Fruit fly (Drosophila melanogaster): ENCODE results near the gene CG5498.

The CG5498 gene

DNA sequence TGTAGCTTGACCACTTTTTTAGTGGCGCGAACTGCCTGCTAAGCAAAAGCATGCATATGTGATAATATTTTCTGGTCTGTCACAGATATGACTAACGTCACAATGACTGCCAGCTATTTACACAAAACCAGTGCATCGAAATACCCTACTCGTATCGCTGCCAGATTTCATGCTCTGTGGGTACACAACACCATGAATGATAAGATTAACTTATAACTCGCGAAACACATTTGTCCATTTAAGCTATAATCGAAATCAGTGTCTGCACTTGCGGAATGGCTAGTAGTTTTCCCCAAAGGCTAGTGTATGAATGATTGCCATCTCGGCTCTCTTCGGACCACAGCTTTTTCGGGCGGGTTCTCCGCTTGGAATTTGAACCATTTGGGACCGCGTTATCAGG is 1.5 kb upstream of the CG5498 start:
- TF ChIP-seq CG17801 (GFP tag; optimal IDR thresholded peaks at IDR 0.05; ENCODE audit: partially characterized antibody), result no peak

DNA sequence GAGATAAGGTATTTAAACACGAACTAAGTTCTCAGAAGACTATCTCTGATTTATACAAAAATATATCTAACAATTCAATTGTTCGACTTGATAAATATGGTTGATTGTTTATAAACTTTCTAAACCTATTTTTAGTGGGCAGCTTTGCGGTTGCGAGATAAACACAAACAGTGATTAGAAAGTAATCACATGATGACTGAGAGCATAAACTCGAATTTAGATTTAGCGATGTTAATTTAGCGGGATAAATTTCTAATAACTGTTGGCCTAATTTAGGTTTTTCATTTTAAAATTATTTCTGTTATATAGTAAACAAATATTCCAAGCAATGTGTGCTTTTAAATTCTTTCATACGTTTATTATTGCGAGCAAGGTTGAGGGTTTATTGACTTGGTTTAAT is 1.1 kb upstream of the CG5498 start:
- TF ChIP-seq CG17801 (GFP tag; optimal IDR thresholded peaks at IDR 0.05; ENCODE audit: partially characterized antibody), result no peak

DNA sequence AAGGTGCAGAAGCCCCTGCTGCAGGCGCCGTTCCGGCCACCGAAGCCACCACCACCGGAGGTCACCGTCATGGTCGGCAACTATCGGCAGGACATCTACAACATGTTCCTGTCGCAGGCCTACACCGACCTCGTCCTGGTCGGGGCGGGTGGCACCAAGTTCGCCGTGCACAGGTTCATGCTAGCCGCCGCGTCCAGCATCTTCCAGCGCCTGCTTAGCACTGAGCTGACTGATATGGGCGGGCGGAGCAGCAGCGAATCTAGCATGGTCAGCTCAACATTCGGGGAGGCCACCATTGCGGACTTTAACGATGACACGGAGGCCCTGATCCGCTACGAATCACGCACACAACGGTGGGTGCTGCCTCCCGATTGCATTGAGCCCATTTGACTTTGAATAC is 4.4 kb downstream of the CG5498 start:
- no peak for TF ChIP-seq CG17801 (GFP tag; optimal IDR thresholded peaks at IDR 0.05; ENCODE audit: partially characterized antibody)

DNA sequence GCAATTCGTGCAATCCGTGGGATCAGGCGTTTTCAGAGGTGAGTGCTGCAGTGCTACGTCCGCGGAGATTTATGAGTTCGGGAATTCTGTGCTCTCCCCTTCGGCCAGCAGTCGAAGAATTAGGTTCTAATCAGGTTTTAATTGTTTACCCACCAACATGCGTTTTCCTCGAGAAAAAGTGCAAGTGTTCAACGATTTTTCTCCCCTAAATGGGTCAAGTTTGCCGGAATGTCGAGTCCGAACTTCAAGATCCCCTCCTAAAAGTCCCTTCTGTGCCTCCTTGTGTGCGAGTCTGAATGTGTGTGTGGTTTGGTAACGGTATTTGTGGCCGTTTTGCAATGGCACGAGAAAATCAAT is 7.4 kb downstream of the CG5498 start:
- no peak for TF ChIP-seq CG17801 (GFP tag; optimal IDR thresholded peaks at IDR 0.05; ENCODE audit: partially characterized antibody)

DNA sequence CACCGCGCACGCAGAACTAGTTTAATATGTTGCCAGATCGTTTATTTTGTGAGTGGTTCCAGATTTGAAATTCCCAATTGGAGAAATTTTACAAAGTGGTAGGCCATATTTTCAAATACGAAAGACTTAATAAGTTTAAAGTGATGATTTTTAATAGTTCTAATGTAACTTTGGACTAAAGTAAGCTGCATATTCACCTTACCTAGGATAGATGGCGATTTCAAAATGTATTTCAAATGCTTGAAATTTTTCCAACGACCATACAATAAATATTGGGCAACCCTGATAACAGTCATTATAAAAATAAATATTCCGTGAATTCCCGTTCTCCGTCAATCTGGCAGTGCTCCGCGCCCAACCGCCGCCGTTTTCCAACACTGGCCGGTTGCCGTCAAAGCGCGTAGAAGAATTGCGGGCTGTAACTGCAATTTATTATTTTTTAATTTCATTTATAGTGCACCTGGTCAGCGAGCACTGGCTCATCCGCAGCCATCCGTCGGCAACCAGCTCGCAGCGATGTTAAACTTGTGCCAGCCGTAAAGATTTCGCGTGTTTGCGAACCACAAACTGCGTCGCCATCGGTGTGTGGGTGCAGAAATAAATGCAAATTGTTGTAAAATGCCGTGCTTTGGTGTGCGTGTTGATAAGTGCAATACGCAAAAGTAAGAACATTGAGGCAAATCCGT is 7.9 kb downstream of the CG5498 start, which contains the start of the genes Ide and RhoBTB:
Gene Ide, minus strand, starts transcription at position 19 of the 686 bp plus-strand sequence.
Gene RhoBTB, plus strand, starts transcription at position 365 of the 686 bp plus-strand sequence.
- peak; percentile 45 for TF ChIP-seq CG17801 (GFP tag; optimal IDR thresholded peaks at IDR 0.05; ENCODE audit: partially characterized antibody)

DNA sequence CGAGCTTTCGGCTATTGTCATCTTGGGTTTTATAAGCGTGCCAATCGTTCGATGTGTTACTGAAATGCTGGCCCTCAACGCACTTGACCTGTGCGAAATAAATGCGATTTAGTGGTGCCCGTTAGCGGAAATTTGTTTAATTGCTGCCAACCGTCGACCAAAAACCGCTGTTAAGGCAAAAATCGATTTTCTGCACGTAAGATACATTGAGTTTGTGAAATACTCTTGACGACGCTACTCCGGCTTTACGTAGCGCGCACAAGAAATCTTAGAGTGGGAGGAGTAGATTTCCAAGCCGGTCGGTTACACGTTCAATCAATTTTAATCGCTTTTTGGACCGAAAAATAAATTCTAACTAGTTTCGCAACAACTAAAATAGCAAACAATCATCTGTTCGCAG is 8.4 kb downstream of the CG5498 start:
- TF ChIP-seq CG17801 (GFP tag; optimal IDR thresholded peaks at IDR 0.05; ENCODE audit: partially characterized antibody), result no peak

DNA sequence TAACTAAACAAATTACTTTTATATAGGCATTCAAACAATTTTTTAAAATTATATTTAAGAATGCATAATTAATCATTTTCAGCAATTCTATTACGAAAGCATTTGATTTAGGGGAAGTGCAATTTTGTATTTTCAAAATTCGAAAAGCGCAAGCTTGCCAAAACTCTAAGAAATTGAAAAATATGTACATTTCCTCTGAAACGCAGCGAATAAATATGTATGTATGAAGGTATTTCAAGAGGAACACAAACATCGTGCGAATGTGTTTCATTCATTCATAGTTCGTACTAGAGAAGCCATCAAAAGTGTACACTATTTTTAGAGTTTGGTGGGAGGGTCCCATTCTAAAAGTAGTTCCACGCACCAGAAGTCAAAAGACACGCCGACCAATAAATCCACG is 13.9 kb downstream of the CG5498 start, which contains the start of gene CG13247:
Gene CG13247, plus strand, starts transcription at position 301 of the 400 bp plus-strand sequence.
- no peak for TF ChIP-seq CG17801 (GFP tag; optimal IDR thresholded peaks at IDR 0.05; ENCODE audit: partially characterized antibody)

DNA sequence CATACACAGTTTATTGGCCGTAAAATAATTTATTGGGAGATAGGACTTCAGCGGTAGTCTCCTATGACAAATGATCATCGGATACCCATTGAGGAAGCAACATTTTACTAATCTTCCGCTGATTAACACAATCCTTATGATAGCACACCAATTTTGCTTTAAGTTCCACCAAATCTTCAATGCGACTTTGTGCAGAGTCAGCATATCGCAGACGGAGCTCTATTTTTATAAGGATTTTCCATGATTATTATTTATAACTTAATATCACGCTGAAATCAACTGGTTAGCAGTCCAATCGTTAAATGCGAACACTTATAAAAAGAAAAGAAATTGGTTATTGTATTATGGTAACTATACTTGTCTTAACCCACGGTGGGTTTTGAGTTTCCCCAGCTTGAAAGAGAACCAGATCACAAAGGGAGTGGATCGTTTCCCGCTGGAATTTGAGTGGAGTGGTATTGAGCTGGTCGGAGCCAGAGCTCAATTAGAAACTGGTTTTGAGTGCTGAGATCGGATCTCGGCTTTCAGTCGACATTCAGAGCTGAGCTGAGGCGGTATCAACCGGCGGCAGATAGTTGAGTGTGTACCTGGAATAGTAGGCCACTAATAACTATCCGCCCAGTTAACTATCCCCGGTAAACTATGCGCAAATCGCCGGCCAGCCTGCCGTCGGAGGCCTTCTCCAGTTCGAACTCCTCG is 17.1 kb downstream of the CG5498 start, which contains the start of the genes Toll-9 and in:
Gene Toll-9, minus strand, starts transcription at position 51 of the 699 bp plus-strand sequence.
Gene in, plus strand, starts transcription at position 525 of the 699 bp plus-strand sequence.
- no peak for TF ChIP-seq CG17801 (GFP tag; optimal IDR thresholded peaks at IDR 0.05; ENCODE audit: partially characterized antibody)

DNA sequence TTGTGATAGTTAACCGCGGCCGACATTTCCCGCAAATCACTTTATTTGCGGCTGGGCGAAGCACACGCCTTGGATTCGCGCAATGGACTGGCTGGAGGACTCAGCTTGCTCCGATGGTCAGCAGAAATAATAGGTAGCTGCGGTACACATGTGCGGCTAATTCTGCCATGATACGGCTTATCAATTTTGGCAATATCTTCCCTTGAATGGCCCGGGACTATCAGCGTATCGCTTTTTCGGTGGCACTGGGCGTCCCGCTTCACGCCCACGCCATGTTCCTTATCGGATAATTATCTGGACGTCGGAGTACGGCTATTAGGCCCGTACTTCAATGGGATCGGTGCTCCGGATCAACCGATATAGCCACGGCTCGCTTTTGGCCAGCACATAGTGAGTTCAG is 17.8 kb downstream of the CG5498 start:
- no peak for TF ChIP-seq CG17801 (GFP tag; optimal IDR thresholded peaks at IDR 0.05; ENCODE audit: partially characterized antibody)

DNA sequence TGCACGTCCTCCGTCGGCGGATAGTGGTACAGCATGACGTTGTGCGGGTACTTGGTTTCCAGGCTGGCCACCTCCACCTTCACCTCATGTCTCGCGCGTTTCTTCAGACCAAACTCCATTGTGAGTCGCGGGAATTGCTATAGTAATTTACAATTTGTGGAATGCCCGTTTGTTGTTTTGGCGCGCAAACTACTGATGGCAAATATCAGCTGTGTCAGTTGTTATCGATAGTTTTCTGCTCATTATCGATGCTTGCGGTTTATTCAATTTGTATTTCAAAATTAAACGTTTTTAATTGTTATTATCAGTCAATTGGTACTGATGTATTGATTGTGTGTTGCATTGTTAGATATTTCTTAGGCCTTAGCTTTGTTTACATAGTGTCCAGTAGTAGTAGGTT is 22.5 kb downstream of the CG5498 start, which contains the start of gene Prim2:
Gene Prim2, minus strand, starts transcription at position 197 of the 400 bp plus-strand sequence.
- no peak for TF ChIP-seq CG17801 (GFP tag; optimal IDR thresholded peaks at IDR 0.05; ENCODE audit: partially characterized antibody)

DNA sequence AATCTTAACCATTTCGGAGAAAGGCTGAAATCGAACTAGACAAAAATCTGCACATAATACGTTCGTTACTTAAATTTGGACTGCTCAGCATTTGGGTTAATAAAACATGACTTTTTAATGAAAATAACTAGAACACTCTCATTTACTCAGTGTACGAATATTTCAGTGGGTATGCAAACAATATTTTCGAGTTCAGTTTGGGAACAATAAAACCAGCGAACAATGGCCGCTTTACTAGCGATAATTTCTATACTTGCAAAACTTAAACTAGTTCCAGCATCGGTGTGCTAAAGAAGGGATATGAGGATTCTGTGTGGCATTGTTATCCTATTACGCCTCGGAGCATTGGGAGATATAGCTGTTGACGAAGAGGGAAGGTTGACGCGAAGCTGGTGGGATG is 25.7 kb downstream of the CG5498 start, which contains the start of gene CG5665:
Gene CG5665, plus strand, starts transcription at position 301 of the 400 bp plus-strand sequence.
- no peak for TF ChIP-seq CG17801 (GFP tag; optimal IDR thresholded peaks at IDR 0.05; ENCODE audit: partially characterized antibody)

DNA sequence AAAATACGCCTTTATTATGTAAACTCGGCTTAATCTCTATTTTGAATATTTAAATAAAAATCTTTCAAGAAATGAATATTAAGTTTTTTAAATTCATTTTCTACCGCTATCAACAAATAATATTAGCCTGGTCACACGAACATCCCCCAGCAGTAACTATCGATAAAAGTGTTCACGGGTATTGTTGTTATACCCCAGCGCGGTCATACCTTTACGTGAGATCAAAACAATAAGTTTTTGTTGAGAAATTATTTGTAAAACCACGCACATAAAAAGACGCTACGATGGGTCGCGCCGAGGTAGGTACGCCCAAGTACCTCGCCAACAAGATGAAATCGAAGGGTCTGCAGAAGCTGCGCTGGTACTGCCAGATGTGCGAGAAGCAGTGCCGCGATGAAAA is 27.3 kb downstream of the CG5498 start, which contains the start of gene kin17:
Gene kin17, plus strand, starts transcription at position 195 of the 400 bp plus-strand sequence.
- no peak for TF ChIP-seq CG17801 (GFP tag; optimal IDR thresholded peaks at IDR 0.05; ENCODE audit: partially characterized antibody)

DNA sequence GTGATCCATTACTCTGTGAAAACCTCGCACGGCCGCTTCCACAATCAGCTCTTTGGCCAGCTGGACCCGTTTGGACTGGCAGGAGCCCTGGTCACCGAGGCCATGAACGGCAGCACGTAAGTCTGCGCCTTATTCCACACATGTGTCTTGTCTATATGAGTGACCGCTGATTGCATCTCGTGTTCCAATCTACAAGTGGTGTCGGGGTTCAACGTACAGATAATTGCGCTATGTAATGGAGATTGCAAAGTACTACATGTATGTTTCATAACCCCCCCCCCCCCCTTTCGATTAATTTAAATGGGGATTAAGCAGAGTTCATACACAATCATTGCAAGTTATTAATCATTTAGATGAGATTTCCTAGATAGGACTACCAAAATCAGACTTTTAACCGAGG is 29.0 kb downstream of the CG5498 start:
- no peak for TF ChIP-seq CG17801 (GFP tag; optimal IDR thresholded peaks at IDR 0.05; ENCODE audit: partially characterized antibody)

DNA sequence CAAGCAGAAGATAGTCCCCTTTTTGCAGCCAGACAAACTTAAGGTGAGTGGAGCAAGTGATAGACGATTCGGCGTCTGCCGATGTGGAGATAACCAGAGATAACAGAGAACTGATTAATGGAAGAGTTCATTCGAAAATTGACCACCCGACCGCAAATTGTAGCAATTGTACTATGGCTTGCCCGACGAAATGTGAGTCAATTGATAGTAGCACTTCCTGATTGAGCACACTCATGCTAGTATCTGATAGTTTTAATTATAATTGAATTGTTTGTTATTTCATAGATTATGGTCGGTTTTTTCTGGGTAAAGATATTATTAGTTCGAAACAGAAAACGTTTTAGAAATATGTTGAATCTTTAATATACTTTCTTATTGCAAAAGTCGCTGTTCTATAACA is 29.5 kb downstream of the CG5498 start:
- TF ChIP-seq CG17801 (GFP tag; optimal IDR thresholded peaks at IDR 0.05; ENCODE audit: partially characterized antibody), result no peak

DNA sequence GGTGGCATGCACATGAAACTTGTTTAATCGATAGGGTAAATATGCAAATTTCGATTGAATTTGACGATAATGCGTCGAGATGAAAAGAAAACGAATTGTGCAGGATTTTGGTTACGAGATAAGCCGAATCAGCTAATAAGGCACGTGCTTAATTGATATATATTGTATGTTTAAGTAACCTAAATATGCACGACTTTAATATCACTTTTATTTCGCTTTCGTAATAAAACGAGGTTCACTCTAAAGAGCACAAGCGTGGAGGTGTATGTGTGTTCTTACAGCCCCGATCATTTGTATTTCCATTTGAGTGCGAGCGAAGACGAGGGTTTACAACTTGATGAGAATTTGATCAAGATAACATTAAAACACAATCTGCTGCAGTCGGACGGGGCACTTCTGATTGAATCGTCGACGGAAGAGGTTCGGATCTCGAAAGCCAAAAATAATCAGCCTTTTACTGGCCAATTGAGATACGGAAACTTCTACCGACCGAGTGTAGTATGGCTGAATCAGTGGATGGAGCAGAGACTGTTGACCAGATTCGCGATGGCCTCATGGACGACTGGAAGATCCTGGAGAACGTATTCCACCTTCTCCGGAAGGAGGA is 30.1 kb downstream of the CG5498 start:
- TF ChIP-seq CG17801 (GFP tag; optimal IDR thresholded peaks at IDR 0.05; ENCODE audit: partially characterized antibody), result no peak
